Worm (Caenorhabditis elegans): Measurements from ENCODE around the gene F46B3.23.
"Not testable (repeated sequence)": the region's sequence is repeated elsewhere in the genome, so short reads cannot be mapped to it uniquely, and the experiment has no call there.

F46B3.23 gene

ce11 chrV:20568995-20569394 lies 37.5 kb downstream of the F46B3.23 start, which contains the start of gene F26F2.4:
Gene F26F2.4, plus strand, starts transcription at chrV:20569295.
- not testable (repeated sequence) for TF ChIP-seq ceh-20 (GFP tag; IDR thresholded peaks at IDR 0.05); ceh-32 (tag; optimal IDR thresholded peaks at IDR 0.05; ENCODE audit: poor library complexity); F26F4.8 (GFP tag; conservative IDR thresholded peaks at IDR 0.05)

- TF ChIP-seq dpl-1 (GFP tag; optimal IDR thresholded peaks at IDR 0.05) (no peak), sdz-12 (GFP tag; optimal IDR thresholded peaks at IDR 0.05) (no peak), ama-1 (optimal IDR thresholded peaks at IDR 0.05) (no peak), ceh-20 (GFP tag; IDR thresholded peaks at IDR 0.05) (no peak), snpc-1.2 (GFP tag; IDR thresholded peaks at IDR 0.05) (no peak), ctbp-1 (GFP tag; IDR thresholded peaks at IDR 0.05) (no peak), daf-16 (GFP tag; optimal IDR thresholded peaks at IDR 0.05) (no peak), daf-16 (tag; optimal IDR thresholded peaks at IDR 0.05) (no peak), madf-5 (GFP tag; IDR thresholded peaks at IDR 0.05) (no peak), hlh-11 (tag; optimal IDR thresholded peaks at IDR 0.05) (no peak), aha-1 (tag) (no peak), cey-2 (tag; optimal IDR thresholded peaks at IDR 0.05; ENCODE audit: borderline replicate concordance, insufficient read depth) (no peak), ceh-32 (tag; optimal IDR thresholded peaks at IDR 0.05; ENCODE audit: poor library complexity) (no peak), ZK337.2 (GFP tag; IDR thresholded peaks at IDR 0.05) (no peak), spr-1 (tag; optimal IDR thresholded peaks at IDR 0.05) (no peak), nhr-42 (GFP tag; IDR thresholded peaks at IDR 0.05) (no peak), fos-1 (tag; optimal IDR thresholded peaks at IDR 0.05) (no peak), nhr-6 (tag; optimal IDR thresholded peaks at IDR 0.05) (no peak), dmd-9 (GFP tag; IDR thresholded peaks at IDR 0.05) (no peak), unc-62 (GFP tag; optimal IDR thresholded peaks at IDR 0.05 in 1 of 2) (no peak), unc-62 (tag; optimal IDR thresholded peaks at IDR 0.05) (no peak)
Measured at ce11 chrV:20566454-20566853, 40.1 kb downstream of the F46B3.23 start, which contains the start of gene F26F2.3. Gene F26F2.3, minus strand, starts transcription at chrV:20566554.

ce11 chrV:20564054-20564453 lies 42.5 kb downstream of the F46B3.23 start, which contains the start of gene F26F2.13:
Gene F26F2.13, plus strand, starts transcription at chrV:20564354.
- TF ChIP-seq dmd-9 (GFP tag; IDR thresholded peaks at IDR 0.05); madf-9 (GFP tag; conservative IDR thresholded peaks at IDR 0.05); fos-1 (tag; optimal IDR thresholded peaks at IDR 0.05): not testable (repeated sequence)

- TF ChIP-seq madf-5 (GFP tag; IDR thresholded peaks at IDR 0.05) (no peak), ceh-32 (tag; optimal IDR thresholded peaks at IDR 0.05; ENCODE audit: poor library complexity) (no peak), zip-11 (GFP tag; IDR thresholded peaks at IDR 0.05) (no peak), mep-1 (tag; optimal IDR thresholded peaks at IDR 0.05) (no peak), saeg-2 (GFP tag; IDR thresholded peaks at IDR 0.05) (no peak), madf-9 (GFP tag; conservative IDR thresholded peaks at IDR 0.05) (no peak), Y75B8A.6 (GFP tag; IDR thresholded peaks at IDR 0.05) (no peak), mdt-29 (GFP tag; IDR thresholded peaks at IDR 0.05) (no peak), F37D6.2 (tag; optimal IDR thresholded peaks at IDR 0.05) (no peak), dmd-6 (GFP tag; IDR thresholded peaks at IDR 0.05) (no peak), snpc-1.2 (GFP tag; IDR thresholded peaks at IDR 0.05) (no peak), daf-19 (GFP tag; conservative IDR thresholded peaks at IDR 0.05) (no peak), lin-38 (GFP tag; IDR thresholded peaks at IDR 0.05) (no peak), daf-12 (tag; optimal IDR thresholded peaks at IDR 0.05) (no peak), php-3 (GFP tag; IDR thresholded peaks at IDR 0.05) (no peak), zag-1 (tag; optimal IDR thresholded peaks at IDR 0.05) (no peak), pha-4 (GFP tag; IDR thresholded peaks at IDR 0.05) (no peak), pha-4 (tag; optimal IDR thresholded peaks at IDR 0.05) (no peak), vab-7 (GFP tag; IDR thresholded peaks at IDR 0.05) (no peak)
Measured at ce11 chrV:20561795-20562194, 44.7 kb downstream of the F46B3.23 start, which contains the start of gene F26F2.1. Gene F26F2.1, minus strand, starts transcription at chrV:20561895.
